Worm (Caenorhabditis elegans): ENCODE measurements around the gene F21A3.11.

ce11 chrV:15487764-15488163 is 45.2 kb downstream of the F21A3.11 start, which contains the start of gene srw-21:
- TF ChIP-seq B0310.2 (tag; optimal IDR thresholded peaks at IDR 0.05) (no peak), tbx-37 (GFP tag; conservative IDR thresholded peaks at IDR 0.05) (no peak), tbx-11 (GFP tag; IDR thresholded peaks at IDR 0.05) (no peak), ets-7 (tag; optimal IDR thresholded peaks at IDR 0.05) (no peak), aly-1 (tag; optimal IDR thresholded peaks at IDR 0.05) (no peak), hmg-4 (GFP tag; optimal IDR thresholded peaks at IDR 0.05) (no peak), ama-1 (optimal IDR thresholded peaks at IDR 0.05) (no peak), flt-1 (GFP tag; IDR thresholded peaks at IDR 0.05) (no peak), F13C5.2 (tag; optimal IDR thresholded peaks at IDR 0.05) (no peak), tra-4 (tag; optimal IDR thresholded peaks at IDR 0.05) (no peak), pes-1 (GFP tag; IDR thresholded peaks at IDR 0.05) (no peak), sea-1 (GFP tag; conservative IDR thresholded peaks at IDR 0.05) (no peak), hmbx-1 (tag; optimal IDR thresholded peaks at IDR 0.05) (no peak)

All from whole organism, early embryonic.